Worm (Caenorhabditis elegans) whole organism, L3 larva: ENCODE results near the gene ZK470.6.

Experiments used
- R02D3.7 ChIP-seq: fragments of 150-350 bp; optimal IDR thresholded peaks from 2 replicates; lab custom pipeline; 2014; ENCODE audit warnings: missing biosample characterization, missing genetic modification characterization
- ZK546.5 ChIP-seq: sonication (generic microtip); optimal IDR thresholded peaks from 2 replicates; lab custom pipeline; 2017; ENCODE audit warnings: missing biosample characterization, missing genetic modification characterization
- aly-2 ChIP-seq: fragments of 150-350 bp; optimal IDR thresholded peaks from 2 replicates; lab custom pipeline; 2014; ENCODE audit warnings: missing biosample characterization, missing genetic modification characterization
- ama-1 ChIP-seq: fragments of 150-350 bp; optimal IDR thresholded peaks from 2 replicates; lab custom pipeline; 2018
- ceh-16 ChIP-seq: sonication (generic microtip); optimal IDR thresholded peaks from 2 replicates; lab custom pipeline; 2017; ENCODE audit warnings: missing biosample characterization, missing genetic modification characterization
- ceh-28 ChIP-seq: fragments of 150-350 bp; optimal IDR thresholded peaks from 2 replicates; lab custom pipeline; 2014; ENCODE audit warnings: missing biosample characterization, missing genetic modification reagents, missing genetic modification characterization
- ceh-82 ChIP-seq: fragments of 150-350 bp; optimal IDR thresholded peaks from 2 replicates; lab custom pipeline; 2014; ENCODE audit warnings: missing biosample characterization, missing genetic modification characterization
- ceh-9 ChIP-seq: sonication (generic microtip); optimal IDR thresholded peaks from 2 replicates; lab custom pipeline; 2018; ENCODE audit warnings: missing biosample characterization, missing genetic modification characterization
- daf-12 ChIP-seq: fragments of 150-350 bp; optimal IDR thresholded peaks from 2 replicates; lab custom pipeline; 2014; ENCODE audit warnings: missing biosample characterization, missing genetic modification reagents, missing genetic modification characterization
- egl-27 ChIP-seq: sonication (generic microtip); optimal IDR thresholded peaks from 4 replicates; lab custom pipeline; 2017; ENCODE audit warnings: missing biosample characterization, missing genetic modification reagents, missing genetic modification characterization
- egl-5 ChIP-seq: fragments of 150-350 bp; optimal IDR thresholded peaks from 2 replicates; lab custom pipeline; 2017; ENCODE audit warnings: missing biosample characterization, missing genetic modification reagents, missing genetic modification characterization, inconsistent platforms
- elt-1 ChIP-seq: fragments of 150-350 bp; optimal IDR thresholded peaks from 2 replicates; lab custom pipeline; 2014; ENCODE audit warnings: missing biosample characterization, missing genetic modification characterization
- elt-2 ChIP-seq: sonication (generic microtip); optimal IDR thresholded peaks from 2 replicates; lab custom pipeline; 2016; ENCODE audit warnings: missing genetic modification reagents, mild to moderate bottlenecking, missing genetic modification characterization, missing compliant biosample characterization
- elt-3 ChIP-seq, 3 experiments: fragments of 150-350 bp in 1 of 3; sonication (generic microtip) in 2 of 3; optimal IDR thresholded peaks; 2 replicates in 2 of 3; 4 replicates in 1 of 3; lab custom pipeline; 2014 to 2017; ENCODE audit warnings: missing biosample characterization in 3 of 3, missing genetic modification characterization in 3 of 3
- eor-1 ChIP-seq, 2 experiments: fragments of 150-350 bp; optimal IDR thresholded peaks; 2 replicates each; lab custom pipeline; 2014 to 2018; ENCODE audit warnings: missing biosample characterization in 2 of 2, missing genetic modification characterization in 2 of 2
- fkh-10 ChIP-seq: sonication (generic microtip); optimal IDR thresholded peaks from 2 replicates; lab custom pipeline; 2017; ENCODE audit warnings: missing biosample characterization, missing genetic modification reagents, missing genetic modification characterization
- fkh-2 ChIP-seq: fragments of 150-350 bp; optimal IDR thresholded peaks from 2 replicates; lab custom pipeline; 2014; ENCODE audit warnings: missing biosample characterization, missing genetic modification reagents, missing genetic modification characterization
- fos-1 ChIP-seq: fragments of 150-350 bp; optimal IDR thresholded peaks from 2 replicates; lab custom pipeline; 2014; ENCODE audit warnings: missing biosample characterization, missing genetic modification characterization
- hmg-11 ChIP-seq: sonication (generic microtip); optimal IDR thresholded peaks from 2 replicates; lab custom pipeline; 2016; ENCODE audit warnings: missing genetic modification characterization, missing compliant biosample characterization
- jun-1 ChIP-seq: fragments of 150-350 bp; optimal IDR thresholded peaks from 2 replicates; lab custom pipeline; 2014; ENCODE audit warnings: missing biosample characterization, missing genetic modification reagents, missing genetic modification characterization
- lin-15B ChIP-seq: fragments of 150-350 bp; optimal IDR thresholded peaks from 2 replicates; lab custom pipeline; 2014; ENCODE audit warnings: missing biosample characterization, missing genetic modification characterization
- lin-39 ChIP-seq: fragments of 150-350 bp; optimal IDR thresholded peaks from 2 replicates; lab custom pipeline; 2018; ENCODE audit warnings: missing biosample characterization, missing genetic modification reagents, missing genetic modification characterization
- lsy-12 ChIP-seq: sonication (generic microtip); optimal IDR thresholded peaks from 2 replicates; lab custom pipeline; 2016; ENCODE audit warnings: mild to moderate bottlenecking, missing genetic modification characterization, missing compliant biosample characterization
- mdl-1 ChIP-seq: fragments of 150-350 bp; optimal IDR thresholded peaks from 2 replicates; lab custom pipeline; 2014; ENCODE audit warnings: missing biosample characterization, missing genetic modification characterization
- mml-1 ChIP-seq: fragments of 150-350 bp; sonication (generic microtip); optimal IDR thresholded peaks from 3 replicates; lab custom pipeline; 2014; ENCODE audit warnings: missing biosample characterization, missing genetic modification characterization
- nfya-1 ChIP-seq: sonication (generic microtip); optimal IDR thresholded peaks from 2 replicates; lab custom pipeline; 2017; ENCODE audit warnings: missing genetic modification characterization, mild to moderate bottlenecking, missing compliant biosample characterization, antibody characterized with exemption, moderate library complexity; ENCODE audit not compliant: insufficient read depth
- nhr-11 ChIP-seq: fragments of 150-350 bp; optimal IDR thresholded peaks from 2 replicates; lab custom pipeline; 2014; ENCODE audit warnings: missing biosample characterization, missing genetic modification characterization
- nhr-12 ChIP-seq: fragments of 150-350 bp; optimal IDR thresholded peaks from 2 replicates; lab custom pipeline; 2014; ENCODE audit warnings: missing biosample characterization, missing genetic modification characterization
- nhr-23 ChIP-seq: fragments of 150-350 bp; optimal IDR thresholded peaks from 2 replicates; lab custom pipeline; 2014; ENCODE audit warnings: missing biosample characterization, missing genetic modification reagents, missing genetic modification characterization
- nhr-237 ChIP-seq: fragments of 150-350 bp; optimal IDR thresholded peaks from 2 replicates; lab custom pipeline; 2014; ENCODE audit warnings: missing biosample characterization, missing genetic modification characterization
- nhr-25 ChIP-seq: sonication (generic microtip); optimal IDR thresholded peaks from 2 replicates; lab custom pipeline; 2017; ENCODE audit warnings: missing biosample characterization, missing genetic modification characterization
- nhr-28 ChIP-seq: fragments of 150-350 bp; optimal IDR thresholded peaks from 2 replicates; lab custom pipeline; 2014; ENCODE audit warnings: missing biosample characterization, missing genetic modification characterization
- nhr-43 ChIP-seq: sonication (generic microtip); optimal IDR thresholded peaks from 2 replicates; lab custom pipeline; 2016; ENCODE audit warnings: mild to moderate bottlenecking, missing genetic modification characterization, missing compliant biosample characterization; ENCODE audit not compliant: poor library complexity, severe bottlenecking
- nhr-67 ChIP-seq: fragments of 150-350 bp; optimal IDR thresholded peaks from 2 replicates; lab custom pipeline; 2014; ENCODE audit warnings: missing biosample characterization, missing genetic modification characterization
- nhr-76 ChIP-seq: fragments of 150-350 bp; sonication (generic microtip); optimal IDR thresholded peaks from 5 replicates; lab custom pipeline; 2014; ENCODE audit warnings: missing biosample characterization, missing genetic modification characterization
- nhr-77 ChIP-seq: fragments of 150-350 bp; optimal IDR thresholded peaks from 2 replicates; lab custom pipeline; 2014; ENCODE audit warnings: missing biosample characterization, missing genetic modification characterization
- pha-4 ChIP-seq: fragments of 150-350 bp; optimal IDR thresholded peaks from 2 replicates; lab custom pipeline; 2014; ENCODE audit warnings: missing biosample characterization, missing genetic modification reagents, missing genetic modification characterization
- pqm-1 ChIP-seq: fragments of 150-350 bp; optimal IDR thresholded peaks from 2 replicates; lab custom pipeline; 2017; ENCODE audit warnings: missing biosample characterization, missing genetic modification characterization, inconsistent platforms
- sea-2 ChIP-seq: fragments of 150-350 bp; sonication (generic microtip); optimal IDR thresholded peaks from 4 replicates; lab custom pipeline; 2014; ENCODE audit warnings: missing biosample characterization, missing genetic modification reagents, missing genetic modification characterization
- skn-1 ChIP-seq: fragments of 150-350 bp; optimal IDR thresholded peaks from 2 replicates; lab custom pipeline; 2014; ENCODE audit warnings: missing biosample characterization, missing genetic modification characterization
- snpc-4 ChIP-seq: fragments of 150-350 bp; optimal IDR thresholded peaks from 2 replicates; lab custom pipeline; 2014; ENCODE audit warnings: missing biosample characterization, missing genetic modification characterization
- tbx-2 ChIP-seq: sonication (generic microtip); optimal IDR thresholded peaks from 2 replicates; lab custom pipeline; 2016; ENCODE audit warnings: mild to moderate bottlenecking, missing genetic modification characterization, missing compliant biosample characterization
- unc-39 ChIP-seq: sonication (generic microtip); optimal IDR thresholded peaks from 4 replicates; lab custom pipeline; 2017; ENCODE audit warnings: missing biosample characterization, missing genetic modification characterization
- unc-62 ChIP-seq: fragments of 150-350 bp; sonication (generic microtip); optimal IDR thresholded peaks from 4 replicates; lab custom pipeline; 2014; ENCODE audit warnings: missing biosample characterization, missing genetic modification reagents, missing genetic modification characterization
- zag-1 ChIP-seq: fragments of 150-350 bp; optimal IDR thresholded peaks from 2 replicates; lab custom pipeline; 2014; ENCODE audit warnings: missing biosample characterization, missing genetic modification characterization
- ztf-11 ChIP-seq: fragments of 150-350 bp; optimal IDR thresholded peaks from 2 replicates; lab custom pipeline; 2014; ENCODE audit warnings: missing biosample characterization, missing genetic modification characterization
- ztf-4 ChIP-seq: fragments of 150-350 bp; optimal IDR thresholded peaks from 2 replicates; lab custom pipeline; 2014; ENCODE audit warnings: missing biosample characterization, missing genetic modification characterization

ZK470.6 gene

ce11 chrX:4177394-4177793, at the start of gene ZK470.6:
Gene ZK470.6, minus strand, starts transcription at chrX:4177494.
- TF ChIP-seq ztf-11 (tag; lab: Kevin White, UChicago) (no peak), fkh-10 (GFP tag; lab: Kevin White, UChicago) (no peak), nhr-237 (tag; lab: Kevin White, UChicago) (no peak), aly-2 (tag; lab: Kevin White, UChicago) (no peak)

ce11 chrX:4222779-4223387, 45.6 kb upstream of the ZK470.6 start:
- peak; percentile 5 for TF ChIP-seq pqm-1 (tag; lab: Kevin White, UChicago)
- peak; percentile 47 for TF ChIP-seq mdl-1 (tag; lab: Kevin White, UChicago)
- peak; percentile 54 for TF ChIP-seq aly-2 (tag; lab: Kevin White, UChicago)
- TF ChIP-seq egl-27 (tag; lab: Kevin White, UChicago): no peak
- no peak for TF ChIP-seq nhr-11
- TF ChIP-seq fkh-10 (GFP tag; lab: Kevin White, UChicago): no peak
- no peak for TF ChIP-seq nhr-237 (tag; lab: Kevin White, UChicago)
- TF ChIP-seq daf-12 (tag; lab: Kevin White, UChicago): no peak
- TF ChIP-seq nhr-28 (tag; lab: Kevin White, UChicago): no peak
- TF ChIP-seq tbx-2 (tag; lab: Kevin White, UChicago): peak; percentile 82
- TF ChIP-seq hmg-11 (tag; lab: Kevin White, UChicago): peak; percentile 97
- no peak for TF ChIP-seq eor-1 (tag; optimal IDR thresholded peaks at IDR 0.05; lab: Kevin White, UChicago)
- TF ChIP-seq nhr-76 (tag; lab: Kevin White, UChicago): no peak
- TF ChIP-seq lin-15B (tag; lab: Kevin White, UChicago): no peak
- peak; percentile 73 for TF ChIP-seq ceh-28 (tag; lab: Kevin White, UChicago)
- no peak for TF ChIP-seq ceh-9 (tag; lab: Kevin White, UChicago)
- peak; percentile 54 for TF ChIP-seq ceh-82
- TF ChIP-seq lsy-12: peak; percentile 85
- TF ChIP-seq snpc-4: peak; percentile 51
- no peak for TF ChIP-seq fos-1
- peak; percentile 75 for TF ChIP-seq nfya-1 (tag; lab: Kevin White, UChicago)
- TF ChIP-seq elt-2: peak; percentile 66
- TF ChIP-seq ZK546.5 (tag; lab: Kevin White, UChicago): no peak
- peak; percentile 64 for TF ChIP-seq jun-1 (tag; lab: Kevin White, UChicago)
- TF ChIP-seq fkh-2: no peak
- TF ChIP-seq nhr-67 (tag; lab: Kevin White, UChicago): no peak
- TF ChIP-seq nhr-12 (tag; lab: Kevin White, UChicago): no peak
- no peak for TF ChIP-seq ceh-16 (tag; lab: Kevin White, UChicago)
- no peak for TF ChIP-seq egl-5 (tag; lab: Kevin White, UChicago)
- peak; percentile 78 for TF ChIP-seq zag-1
- TF ChIP-seq nhr-43: peak; percentile 70
- no peak for TF ChIP-seq elt-3 (tag; optimal IDR thresholded peaks at IDR 0.05; lab: Kevin White, UChicago)
- TF ChIP-seq skn-1 (tag; lab: Kevin White, UChicago): no peak
- TF ChIP-seq lin-39 (tag; lab: Kevin White, UChicago): no peak
- TF ChIP-seq ama-1 (lab: Kevin White, UChicago): peak; percentile 62
- TF ChIP-seq R02D3.7: peak; percentile 51
- peak; percentile 85 for TF ChIP-seq nhr-25
- TF ChIP-seq unc-39 (tag; lab: Kevin White, UChicago): no peak
- no peak for TF ChIP-seq ztf-4
- no peak for TF ChIP-seq sea-2 (GFP tag; lab: Kevin White, UChicago)
- TF ChIP-seq nhr-77 (tag; lab: Kevin White, UChicago): no peak
- TF ChIP-seq ztf-11 (tag; lab: Kevin White, UChicago): no peak
- no peak for TF ChIP-seq pha-4 (tag; lab: Kevin White, UChicago)
- TF ChIP-seq nhr-23 (tag; lab: Kevin White, UChicago): peak; percentile 80
- peak; percentile 32 for TF ChIP-seq elt-1 (tag; lab: Kevin White, UChicago)
- no peak for TF ChIP-seq mml-1
- TF ChIP-seq unc-62 (GFP tag; lab: Kevin White, UChicago): no peak
